Worm (Caenorhabditis elegans): ENCODE data around the gene ZK105.3.

The ZK105.3 gene

ce11 chrV:7749708-7750107 is 52.8 kb downstream of the ZK105.3 start:
- TF ChIP-seq mab-5 (tag; optimal IDR thresholded peaks at IDR 0.05) (no peak), unc-62 (GFP tag; optimal IDR thresholded peaks at IDR 0.05) (no peak), nhr-237 (tag; optimal IDR thresholded peaks at IDR 0.05) (no peak), tbx-8 (GFP tag; optimal IDR thresholded peaks at IDR 0.05) (no peak), nhr-76 (tag; optimal IDR thresholded peaks at IDR 0.05) (no peak), ces-1 (GFP tag; optimal IDR thresholded peaks at IDR 0.05) (no peak), ceh-83 (GFP tag; optimal IDR thresholded peaks at IDR 0.05) (no peak), ceh-43 (GFP tag; optimal IDR thresholded peaks at IDR 0.05) (no peak), ham-2 (GFP tag; optimal IDR thresholded peaks at IDR 0.05) (no peak), pha-4 (tag; optimal IDR thresholded peaks at IDR 0.05) (no peak), lin-13 (tag; optimal IDR thresholded peaks at IDR 0.05) (no peak), zip-8 (tag; optimal IDR thresholded peaks at IDR 0.05) (no peak), cnd-1 (tag; optimal IDR thresholded peaks at IDR 0.05) (no peak), flh-1 (GFP tag; optimal IDR thresholded peaks at IDR 0.05) (no peak), nhr-28 (tag; optimal IDR thresholded peaks at IDR 0.05) (no peak), elt-1 (tag; optimal IDR thresholded peaks at IDR 0.05; ENCODE audit: borderline replicate concordance, insufficient read depth) (no peak), ceh-39 (tag; optimal IDR thresholded peaks at IDR 0.05) (no peak)
